Worm (Caenorhabditis elegans): Measurements from ENCODE around the gene F54E2.5.

- TF ChIP-seq flh-1 (GFP tag; optimal IDR thresholded peaks at IDR 0.05) (no peak), lin-13 (tag; optimal IDR thresholded peaks at IDR 0.05) (no peak)
These were observed 16.5 kb downstream of the F54E2.5 start for ce11 chrV:2799172-2799869.
